Fruit fly (Drosophila melanogaster) whole organism, wandering third instar larva: ENCODE measurements around the gene CG6788.

ENCODE experiments used
- CG32264 ChIP-seq: fragments of 200-800 bp; sonication (Bioruptor generic); optimal IDR thresholded peaks from 2 replicates; lab custom pipeline; 2016; ENCODE audit warnings: missing biosample characterization, missing genetic modification characterization
- Dfd ChIP-seq: fragments of >200 bp; optimal IDR thresholded peaks from 2 replicates; lab custom pipeline; 2017; ENCODE audit warnings: missing biosample characterization, missing genetic modification characterization
- Dif ChIP-seq: fragments of 200-275, 200-300 bp; sonication (Bioruptor generic); optimal IDR thresholded peaks from 2 replicates; lab custom pipeline; 2018; ENCODE audit warnings: missing biosample characterization, missing genetic modification characterization; ENCODE audit not compliant: partially characterized antibody
- Hr83 ChIP-seq: fragments of 200-300 bp; sonication (Bioruptor generic); optimal IDR thresholded peaks from 2 replicates; lab custom pipeline; 2016; ENCODE audit warnings: missing biosample characterization, mild to moderate bottlenecking, missing genetic modification characterization, moderate library complexity; ENCODE audit not compliant: poor library complexity, severe bottlenecking
- OdsH ChIP-seq: fragments of 200-800 bp; sonication (Bioruptor generic); optimal IDR thresholded peaks from 2 replicates; lab custom pipeline; 2016; ENCODE audit warnings: missing biosample characterization, mild to moderate bottlenecking, missing genetic modification characterization
- ey ChIP-seq: fragments of 200-800 bp; sonication (Bioruptor generic); optimal IDR thresholded peaks from 2 replicates; lab custom pipeline; 2016; ENCODE audit warnings: missing biosample characterization, missing genetic modification characterization
- h ChIP-seq: fragments of 200-800 bp; sonication (Bioruptor generic); optimal IDR thresholded peaks from 3 replicates; lab custom pipeline; 2016; ENCODE audit warnings: missing biosample characterization, mild to moderate bottlenecking, missing genetic modification characterization
- pan ChIP-seq: fragments of >200 bp; optimal IDR thresholded peaks from 2 replicates; lab custom pipeline; 2017
- psq ChIP-seq: fragments of 200-800 bp; sonication (Bioruptor generic); optimal IDR thresholded peaks from 3 replicates; lab custom pipeline; 2017; ENCODE audit warnings: missing biosample characterization, mild to moderate bottlenecking, missing genetic modification characterization, moderate library complexity
- sv ChIP-seq: fragments of 200-800 bp; sonication (Bioruptor generic); optimal IDR thresholded peaks from 3 replicates; lab custom pipeline; 2016; ENCODE audit warnings: missing biosample characterization, missing genetic modification characterization

dm6 chrX:17872310-17872709 lies 15.7 kb upstream of the CG6788 start:
- TF ChIP-seq ey, result no peak
- TF ChIP-seq psq (GFP tag; lab: Kevin White, UChicago), result no peak
- no peak for TF ChIP-seq Hr83 (GFP tag; lab: Kevin White, UChicago)
- TF ChIP-seq CG32264, result no peak
- no peak for TF ChIP-seq OdsH (GFP tag; lab: Kevin White, UChicago)
- no peak for TF ChIP-seq sv (GFP tag; lab: Kevin White, UChicago)
- no peak for TF ChIP-seq pan (lab: Kevin White, UChicago)
- TF ChIP-seq Dif (GFP tag; lab: Kevin White, UChicago), result no peak
- TF ChIP-seq h, result no peak
- TF ChIP-seq Dfd (GFP tag; lab: Kevin White, UChicago), result no peak
